Worm (Caenorhabditis elegans): ENCODE measurements around the gene mep-1.
A peak's percentile ranks its signal among the peaks of the same experiment; 100 is the strongest.

Gene mep-1

ce11 chrIV:11572524-11572923 is 48.1 kb downstream of the mep-1 start (continued):
- TF ChIP-seq aly-2 (tag; optimal IDR thresholded peaks at IDR 0.05), result no peak
- no peak for TF ChIP-seq pqm-1 (tag; optimal IDR thresholded peaks at IDR 0.05)
- TF ChIP-seq C16A3.4 (tag; optimal IDR thresholded peaks at IDR 0.05), result no peak
- TF ChIP-seq unc-30 (tag; optimal IDR thresholded peaks at IDR 0.05), result no peak
- no peak for TF ChIP-seq lin-13 (GFP tag; optimal IDR thresholded peaks at IDR 0.05)
- TF ChIP-seq mef-2 (tag; optimal IDR thresholded peaks at IDR 0.05), result no peak
- TF ChIP-seq lir-3 (tag; optimal IDR thresholded peaks at IDR 0.05; ENCODE audit: poor library complexity), result no peak
- TF ChIP-seq rnt-1 (tag; optimal IDR thresholded peaks at IDR 0.05), result peak; percentile 46
- TF ChIP-seq xbp-1 (tag; optimal IDR thresholded peaks at IDR 0.05), result no peak
- TF ChIP-seq nhr-20 (tag; optimal IDR thresholded peaks at IDR 0.05), result no peak
- TF ChIP-seq hlh-4 (tag; optimal IDR thresholded peaks at IDR 0.05), result no peak

- TF ChIP-seq lin-14 (GFP tag; optimal IDR thresholded peaks at IDR 0.05) (peak; percentile 25), rnt-1 (tag; optimal IDR thresholded peaks at IDR 0.05) (no peak)
Observed at ce11 chrIV:11574331-11574730, 49.9 kb downstream of the mep-1 start.

All from whole organism, L1 larva.